Fruit fly (Drosophila melanogaster) whole organism, embryonic: ENCODE measurements around the gene Ufd1.

Source experiments
- CG10431 ChIP-seq: fragments of 200-800 bp; sonication (Bioruptor generic); optimal IDR thresholded peaks from 3 replicates; lab custom pipeline; 2018; ENCODE audit warnings: missing biosample characterization, mild to moderate bottlenecking, missing genetic modification characterization
- CG10543 ChIP-seq: fragments of 200-800 bp; sonication (Bioruptor generic); optimal IDR thresholded peaks from 3 replicates; lab custom pipeline; 2017; ENCODE audit warnings: missing biosample characterization, mild to moderate bottlenecking, missing genetic modification characterization, moderate library complexity
- CG10654 ChIP-seq: fragments of 200-800 bp; sonication (Bioruptor generic); optimal IDR thresholded peaks from 2 replicates; lab custom pipeline; 2016; ENCODE audit warnings: missing biosample characterization, missing genetic modification characterization
- CG11456 ChIP-seq: fragments of 200-800 bp; sonication (Bioruptor generic); IDR thresholded peaks from 3 replicates; pipeline ENCODE4 v1.3.6; 2022; ENCODE audit warnings: missing biosample characterization, missing genetic modification characterization
- CG13296 ChIP-seq: fragments of 200-800 bp; sonication (Bioruptor generic); optimal IDR thresholded peaks from 3 replicates; lab custom pipeline; 2018; ENCODE audit warnings: missing biosample characterization, mild to moderate bottlenecking, missing genetic modification characterization
- CG14441 ChIP-seq: fragments of 200-800 bp; sonication (Bioruptor generic); IDR thresholded peaks from 2 replicates; pipeline ENCODE4 v1.3.6; 2022; ENCODE audit warnings: missing biosample characterization, missing genetic modification characterization
- CG14710 ChIP-seq: fragments of 200-800 bp; sonication (Bioruptor generic); optimal IDR thresholded peaks from 3 replicates; lab custom pipeline; 2019; ENCODE audit warnings: missing biosample characterization, mild to moderate bottlenecking, missing genetic modification characterization, moderate library complexity
- CG14860 ChIP-seq: fragments of 200-800 bp; sonication (Bioruptor generic); IDR thresholded peaks from 3 replicates; pipeline ENCODE4 v1.3.6; 2022; ENCODE audit warnings: missing biosample characterization, missing genetic modification characterization; ENCODE audit not compliant: partially characterized antibody
- CG14965 ChIP-seq: fragments of 200-800 bp; sonication (Bioruptor generic); optimal IDR thresholded peaks from 2 replicates; lab custom pipeline; 2016; ENCODE audit warnings: missing biosample characterization, missing genetic modification characterization, borderline replicate concordance
- CG15269 ChIP-seq: fragments of 200-800 bp; sonication (Bioruptor generic); optimal IDR thresholded peaks from 2 replicates; lab custom pipeline; 2018; ENCODE audit warnings: missing biosample characterization, mild to moderate bottlenecking, missing genetic modification characterization, moderate library complexity
- CG17186 ChIP-seq: fragments of 200-800 bp; sonication (Bioruptor generic); optimal IDR thresholded peaks from 3 replicates; lab custom pipeline; 2017; ENCODE audit warnings: missing biosample characterization, missing genetic modification reagents, missing genetic modification characterization
- CG31365 ChIP-seq: fragments of 200-800 bp; sonication (Bioruptor generic); optimal IDR thresholded peaks from 2 replicates; lab custom pipeline; 2018; ENCODE audit warnings: missing biosample characterization, mild to moderate bottlenecking, missing genetic modification characterization
- CG33213 ChIP-seq: fragments of 200-800 bp; sonication (Bioruptor generic); optimal IDR thresholded peaks from 3 replicates; lab custom pipeline; 2016; ENCODE audit warnings: missing biosample characterization, missing genetic modification characterization
- CG34422 ChIP-seq: fragments of 200-800 bp; sonication (Bioruptor generic); IDR thresholded peaks from 3 replicates; pipeline ENCODE4 v1.3.6; 2022; ENCODE audit warnings: missing biosample characterization, missing genetic modification characterization
- CG4282 ChIP-seq: fragments of 200-800 bp; sonication (Bioruptor generic); optimal IDR thresholded peaks from 2 replicates; lab custom pipeline; 2016; ENCODE audit warnings: missing biosample characterization, missing genetic modification characterization
- CG6654 ChIP-seq: fragments of 200-800 bp; sonication (Bioruptor generic); optimal IDR thresholded peaks from 2 replicates; lab custom pipeline; 2017; ENCODE audit warnings: missing biosample characterization, mild to moderate bottlenecking, missing genetic modification characterization
- CG6813 ChIP-seq: fragments of 200-800 bp; sonication (Bioruptor generic); optimal IDR thresholded peaks from 2 replicates; lab custom pipeline; 2017; ENCODE audit warnings: missing biosample characterization, missing genetic modification characterization, mild to moderate bottlenecking, moderate library complexity, missing genetic modification reagents
- CG6854 ChIP-seq: fragments of 200-800 bp; sonication (Bioruptor generic); optimal IDR thresholded peaks from 3 replicates; lab custom pipeline; 2017; ENCODE audit warnings: missing biosample characterization, mild to moderate bottlenecking, missing genetic modification characterization
- CG8290 ChIP-seq, 3 experiments: fragments of 200-800 bp; sonication (Bioruptor generic); optimal IDR thresholded peaks; 2 replicates each; lab custom pipeline; 2016 to 2019; ENCODE audit warnings: missing biosample characterization in 3 of 3, missing genetic modification characterization in 3 of 3, mild to moderate bottlenecking in 2 of 3, moderate library complexity in 1 of 3
- CG9932 ChIP-seq: fragments of 200-800 bp; sonication (Bioruptor generic); IDR thresholded peaks from 2 replicates; pipeline ENCODE4 v1.3.6; 2022; ENCODE audit warnings: missing biosample characterization, missing genetic modification characterization
- Hr3 ChIP-seq: fragments of 200-800 bp; sonication (Bioruptor generic); optimal IDR thresholded peaks from 3 replicates; lab custom pipeline; 2016; ENCODE audit warnings: missing biosample characterization, missing genetic modification characterization
- Kr ChIP-seq: fragments of 200-800 bp; sonication (Bioruptor generic); optimal IDR thresholded peaks from 2 replicates; lab custom pipeline; 2017; ENCODE audit warnings: missing biosample characterization, mild to moderate bottlenecking, missing genetic modification characterization
- Lpt ChIP-seq: fragments of >200 bp; optimal IDR thresholded peaks from 2 replicates; lab custom pipeline; 2018; ENCODE audit warnings: missing biosample characterization, missing genetic modification characterization
- Meics ChIP-seq: fragments of 200-800 bp; sonication (Bioruptor generic); optimal IDR thresholded peaks from 2 replicates; lab custom pipeline; 2017; ENCODE audit warnings: missing biosample characterization, mild to moderate bottlenecking, missing genetic modification characterization
- Poxn ChIP-seq: fragments of 200-800 bp; sonication (Bioruptor generic); IDR thresholded peaks from 2 replicates; pipeline ENCODE4 v1.3.6; 2022; ENCODE audit warnings: missing biosample characterization, missing genetic modification characterization
- Scr ChIP-seq: fragments of 200-800 bp; sonication (Bioruptor generic); IDR thresholded peaks from 2 replicates; pipeline ENCODE4 v1.3.6; 2022; ENCODE audit warnings: missing biosample characterization, missing genetic modification characterization; ENCODE audit not compliant: partially characterized antibody
- Sry-β ChIP-seq: fragments of 200-800 bp; sonication (Bioruptor generic); optimal IDR thresholded peaks from 2 replicates; lab custom pipeline; 2018; ENCODE audit warnings: missing biosample characterization, mild to moderate bottlenecking, missing genetic modification characterization, moderate library complexity
- Stat92E ChIP-seq, 3 experiments: fragments of >200 bp in 2 of 3; fragments of 200-800 bp in 1 of 3; sonication (Bioruptor generic) in 1 of 3; optimal IDR thresholded peaks; 2 replicates each; lab custom pipeline; 2017 to 2019; ENCODE audit warnings: missing biosample characterization in 3 of 3, missing genetic modification characterization in 3 of 3, mild to moderate bottlenecking in 1 of 3, moderate library complexity in 1 of 3
- Xrp1 ChIP-seq: fragments of 200-800 bp; sonication (Bioruptor generic); IDR thresholded peaks from 2 replicates; pipeline ENCODE4 v1.3.6; 2022; ENCODE audit warnings: missing biosample characterization, missing genetic modification characterization
- bab2 ChIP-seq: fragments of 200-800 bp; sonication (Bioruptor generic); optimal IDR thresholded peaks from 2 replicates; lab custom pipeline; 2016; ENCODE audit warnings: missing biosample characterization, missing genetic modification characterization
- br ChIP-seq: fragments of >200 bp; optimal IDR thresholded peaks from 2 replicates; lab custom pipeline; 2017
- caup ChIP-seq: fragments of 200-800 bp; sonication (Bioruptor generic); optimal IDR thresholded peaks from 3 replicates; lab custom pipeline; 2017; ENCODE audit warnings: missing biosample characterization, mild to moderate bottlenecking, missing genetic modification characterization, moderate library complexity; ENCODE audit not compliant: severe bottlenecking
- crp ChIP-seq, 2 experiments: fragments of 200-800 bp; sonication (Bioruptor generic); optimal IDR thresholded peaks; 2 replicates in 1 of 2; 3 replicates in 1 of 2; lab custom pipeline; 2017; ENCODE audit warnings: missing biosample characterization in 2 of 2, missing genetic modification characterization in 2 of 2, mild to moderate bottlenecking in 1 of 2, moderate library complexity in 1 of 2
- fd102C ChIP-seq: fragments of 200-800 bp; sonication (Bioruptor generic); optimal IDR thresholded peaks from 2 replicates; lab custom pipeline; 2018; ENCODE audit warnings: missing biosample characterization, mild to moderate bottlenecking, missing genetic modification characterization, moderate library complexity
- gcm2 ChIP-seq: fragments of 200-800 bp; sonication (Bioruptor generic); optimal IDR thresholded peaks from 2 replicates; lab custom pipeline; 2016; ENCODE audit warnings: missing biosample characterization, missing genetic modification characterization
- jumu ChIP-seq: fragments of 200-800 bp; sonication (Bioruptor generic); optimal IDR thresholded peaks from 3 replicates; lab custom pipeline; 2016; ENCODE audit warnings: missing biosample characterization, missing genetic modification characterization
- lov ChIP-seq, 2 experiments: fragments of 200-800 bp in 1 of 2; fragments of >200 bp in 1 of 2; sonication (Bioruptor generic) in 1 of 2; IDR thresholded peaks in 1 of 2; optimal IDR thresholded peaks in 1 of 2; 2 replicates in 1 of 2; 3 replicates in 1 of 2; pipeline versions ENCODE4 v1.3.6 to Lab custom; 2017 to 2022; ENCODE audit warnings: missing biosample characterization in 1 of 2, missing genetic modification characterization in 1 of 2
- maf-S ChIP-seq: fragments of 200-800 bp; sonication (Bioruptor generic); optimal IDR thresholded peaks from 2 replicates; lab custom pipeline; 2016; ENCODE audit warnings: missing biosample characterization, missing genetic modification characterization
- mld ChIP-seq: fragments of 200-800 bp; sonication (Bioruptor generic); IDR thresholded peaks from 3 replicates; pipeline ENCODE4 v1.3.6; 2022; ENCODE audit warnings: missing biosample characterization, missing genetic modification characterization; ENCODE audit not compliant: partially characterized antibody
- nerfin-2 ChIP-seq: fragments of 200-800 bp; sonication (Bioruptor generic); IDR thresholded peaks from 2 replicates; pipeline ENCODE4 v1.3.6; 2022; ENCODE audit warnings: missing biosample characterization, missing genetic modification characterization; ENCODE audit not compliant: partially characterized antibody
- pum ChIP-seq: fragments of 200-800 bp; sonication (Bioruptor generic); optimal IDR thresholded peaks from 2 replicates; lab custom pipeline; 2016; ENCODE audit warnings: missing biosample characterization, missing genetic modification characterization
- sens-2 ChIP-seq: fragments of 200-800 bp; sonication (Bioruptor generic); IDR thresholded peaks from 2 replicates; pipeline ENCODE4 v1.3.6; 2022; ENCODE audit warnings: missing biosample characterization, missing genetic modification characterization
- slou ChIP-seq: fragments of 200-800 bp; sonication (Bioruptor generic); optimal IDR thresholded peaks from 3 replicates; lab custom pipeline; 2016; ENCODE audit warnings: missing biosample characterization, missing genetic modification characterization
- slp2 ChIP-seq: fragments of 200-800 bp; sonication (Bioruptor generic); optimal IDR thresholded peaks from 2 replicates; lab custom pipeline; 2016; ENCODE audit warnings: missing biosample characterization, missing genetic modification characterization
- sob ChIP-seq: fragments of 200-800 bp; sonication (Bioruptor generic); IDR thresholded peaks from 2 replicates; pipeline ENCODE4 v1.3.6; 2022; ENCODE audit warnings: missing biosample characterization, missing genetic modification characterization
- sqz ChIP-seq: fragments of 200-800 bp; sonication (Bioruptor generic); optimal IDR thresholded peaks from 3 replicates; lab custom pipeline; 2018; ENCODE audit warnings: missing biosample characterization, mild to moderate bottlenecking, missing genetic modification characterization
- unc-4 ChIP-seq: fragments of 200-800 bp; sonication (Bioruptor generic); IDR thresholded peaks from 2 replicates; pipeline ENCODE4 v1.3.6; 2022; ENCODE audit warnings: missing biosample characterization, missing genetic modification characterization; ENCODE audit not compliant: partially characterized antibody

Ufd1 gene

DNA sequence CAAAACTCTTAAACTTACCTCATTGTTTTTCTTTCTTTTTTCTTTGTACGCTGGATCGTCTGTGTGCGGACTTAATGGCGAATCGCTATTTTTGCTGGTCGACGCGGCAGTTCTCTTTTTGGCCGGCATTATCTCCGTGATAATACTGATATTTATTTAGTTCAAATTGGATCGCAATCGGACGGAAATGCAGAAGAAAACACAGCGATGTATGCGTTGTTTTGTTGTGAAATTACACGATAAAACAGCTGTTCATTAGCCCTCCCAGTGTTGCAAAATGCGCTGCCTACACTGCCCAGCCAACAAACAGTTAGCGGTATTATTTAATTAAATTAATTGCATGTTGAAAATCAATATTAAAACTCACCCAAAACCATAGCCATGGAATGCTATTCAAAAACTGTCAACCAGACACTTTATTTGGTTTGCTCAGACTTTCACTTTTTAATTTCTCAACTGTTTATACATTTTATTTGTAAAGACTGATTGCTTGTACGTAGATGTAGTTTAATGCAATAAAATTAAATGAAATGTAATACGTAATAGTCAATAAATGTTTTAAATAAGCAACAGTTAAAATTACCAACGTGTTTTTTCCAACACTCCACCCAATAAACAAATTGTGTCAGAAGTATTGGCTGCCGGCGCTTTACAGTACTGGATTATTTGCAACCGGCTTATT, 24.9 kb downstream of the Ufd1 start, which contains the start of the genes Irbp18 and APP-BP1 (continued):
- TF ChIP-seq nerfin-2 (GFP tag; lab: Robert Waterston, UW) (no peak), CG14860 (GFP tag; lab: Robert Waterston, UW) (no peak), slou (GFP tag; lab: Kevin White, UChicago) (peak; percentile 90), jumu (peak; percentile 92), CG14965 (GFP tag; lab: Kevin White, UChicago) (peak; percentile 50), Kr (GFP tag; lab: Kevin White, UChicago) (no peak), CG34422 (peak; percentile 87), CG13296 (peak; percentile 90), slp2 (GFP tag; lab: Kevin White, UChicago) (peak; percentile 95), CG6813 (peak; percentile 83), mld (GFP tag; lab: Robert Waterston, UW) (no peak), fd102C (GFP tag; lab: Kevin White, UChicago) (peak; percentile 76), Poxn (GFP tag; lab: Robert Waterston, UW) (peak; percentile 50), sob (peak; percentile 92), bab2 (GFP tag; lab: Kevin White, UChicago) (peak; percentile 93), CG14441 (GFP tag; lab: Robert Waterston, UW) (peak; percentile 87), CG17186 (GFP tag; lab: Kevin White, UChicago) (peak; percentile 87), Meics (peak; percentile 94), CG31365 (tag; lab: Kevin White, UChicago) (peak; percentile 69), Stat92E (GFP tag; optimal IDR thresholded peaks at IDR 0.05; lab: Kevin White, UChicago) (peak in 1 of 3 experiments; percentile 30), CG10431 (GFP tag; lab: Kevin White, UChicago) (peak; percentile 78), sqz (GFP tag; lab: Kevin White, UChicago) (peak; percentile 78), caup (GFP tag; lab: Kevin White, UChicago) (peak; percentile 95), sens-2 (GFP tag; lab: Robert Waterston, UW) (peak; percentile 72), Lpt (GFP tag; lab: Kevin White, UChicago) (no peak), pum (peak; percentile 93), maf-S (GFP tag; lab: Kevin White, UChicago) (peak; percentile 94), CG8290 (GFP tag; optimal IDR thresholded peaks at IDR 0.05; lab: Kevin White, UChicago) (peak; percentile 87), CG8290 (tag; optimal IDR thresholded peaks at IDR 0.05; lab: Kevin White, UChicago) (peak; percentile 81 to 92), CG4282 (GFP tag; lab: Kevin White, UChicago) (peak; percentile 89), lov (optimal IDR thresholded peaks at IDR 0.05; lab: Kevin White, UChicago) (no peak), lov (GFP tag; IDR thresholded peaks at IDR 0.05; lab: Robert Waterston, UW) (peak; percentile 49; the same call in 1 of the 3 replicates), CG14710 (peak; percentile 94), gcm2 (GFP tag; lab: Kevin White, UChicago) (peak; percentile 86), Xrp1 (GFP tag; lab: Robert Waterston, UW) (peak; percentile 93), CG10654 (GFP tag; lab: Kevin White, UChicago) (peak; percentile 93), CG10543 (peak; percentile 93), CG33213 (peak; percentile 88), Hr3 (GFP tag; lab: Kevin White, UChicago) (peak; percentile 95), CG6854 (GFP tag; lab: Kevin White, UChicago) (peak; percentile 87), Sry-β (GFP tag; lab: Kevin White, UChicago) (peak; percentile 37), Scr (no peak), br (lab: Kevin White, UChicago) (no peak), CG6654 (GFP tag; lab: Kevin White, UChicago) (peak; percentile 76), CG11456 (GFP tag; lab: Robert Waterston, UW) (peak; percentile 87), unc-4 (GFP tag; lab: Robert Waterston, UW) (peak; percentile 32; the same call in 1 of the 2 replicates), CG9932 (GFP tag; lab: Robert Waterston, UW) (peak; percentile 89), CG15269 (tag; lab: Kevin White, UChicago) (peak; percentile 93), crp (GFP tag; optimal IDR thresholded peaks at IDR 0.05; lab: Kevin White, UChicago) (peak; percentile 92 to 95)
